Worm (Caenorhabditis elegans) whole organism, late embryonic: ENCODE data around the gene cog-1.

Experiments
- K09A11.1 ChIP-seq: sonication (generic microtip); optimal IDR thresholded peaks from 2 replicates; lab custom pipeline; 2017; ENCODE audit warnings: antibody characterized with exemption, mild to moderate bottlenecking, missing genetic modification characterization, missing compliant biosample characterization; ENCODE audit not compliant: insufficient read depth
- ama-1 ChIP-seq: fragments of 150-350 bp; optimal IDR thresholded peaks from 2 replicates; lab custom pipeline; 2014
- ceh-22 ChIP-seq: sonication (generic microtip); optimal IDR thresholded peaks from 2 replicates; lab custom pipeline; 2017; ENCODE audit warnings: missing biosample characterization, missing genetic modification characterization
- ceh-34 ChIP-seq: sonication (generic microtip); optimal IDR thresholded peaks from 2 replicates; lab custom pipeline; 2016; ENCODE audit warnings: mild to moderate bottlenecking, missing genetic modification characterization, missing compliant biosample characterization
- ceh-45 ChIP-seq: fragments of 200-800 bp; sonication (Bioruptor generic); IDR thresholded peaks from 2 replicates; pipeline ENCODE4 v1.3.6; 2022; ENCODE audit warnings: missing genetic modification reagents, missing genetic modification characterization, missing compliant biosample characterization
- ceh-9 ChIP-seq: sonication (generic microtip); optimal IDR thresholded peaks from 2 replicates; lab custom pipeline; 2016; ENCODE audit warnings: mild to moderate bottlenecking, missing genetic modification characterization, inconsistent platforms, missing compliant biosample characterization
- dmd-4 ChIP-seq: sonication (generic microtip); optimal IDR thresholded peaks from 2 replicates; lab custom pipeline; 2016; ENCODE audit warnings: borderline replicate concordance, missing genetic modification characterization, missing compliant biosample characterization
- dve-1 ChIP-seq: sonication (generic microtip); optimal IDR thresholded peaks from 2 replicates; lab custom pipeline; 2017; ENCODE audit warnings: antibody characterized with exemption, mild to moderate bottlenecking, missing genetic modification characterization, missing compliant biosample characterization
- fkh-10 ChIP-seq: fragments of 150-350 bp; optimal IDR thresholded peaks from 2 replicates; lab custom pipeline; 2014; ENCODE audit warnings: missing biosample characterization, missing genetic modification reagents, missing genetic modification characterization
- nhr-11 ChIP-seq: fragments of 150-350 bp; optimal IDR thresholded peaks from 2 replicates; lab custom pipeline; 2014; ENCODE audit warnings: missing biosample characterization, missing genetic modification characterization
- syd-9 ChIP-seq: sonication (generic microtip); optimal IDR thresholded peaks from 2 replicates; lab custom pipeline; 2016; ENCODE audit warnings: mild to moderate bottlenecking, missing genetic modification characterization, moderate library complexity, missing compliant biosample characterization
- ztf-16 ChIP-seq: sonication (generic microtip); optimal IDR thresholded peaks from 2 replicates; lab custom pipeline; 2017; ENCODE audit warnings: missing genetic modification characterization, missing compliant biosample characterization

- no peak for TF ChIP-seq dmd-4 (tag; lab: Kevin White, UChicago)
- TF ChIP-seq ceh-45 (GFP tag; lab: Robert Waterston, UW), result no peak
- TF ChIP-seq K09A11.1 (tag; lab: Kevin White, UChicago), result no peak
- TF ChIP-seq nhr-11, result no peak
- no peak for TF ChIP-seq ztf-16 (tag; lab: Kevin White, UChicago)
- TF ChIP-seq ceh-9, result no peak
- no peak for TF ChIP-seq ama-1 (lab: Kevin White, UChicago)
- no peak for TF ChIP-seq fkh-10 (GFP tag; lab: Kevin White, UChicago)
- TF ChIP-seq ceh-22, result no peak
- no peak for TF ChIP-seq dve-1 (tag; lab: Kevin White, UChicago)
- TF ChIP-seq ceh-34 (tag; lab: Kevin White, UChicago), result no peak
- TF ChIP-seq syd-9 (tag; lab: Kevin White, UChicago), result no peak
Observed at ce11 chrII:14876737-14877203, 25.5 kb upstream of the cog-1 start, which contains the start of gene Y53F4A.2.
